Worm (Caenorhabditis elegans): ENCODE data around the gene F20C5.5.

ce11 chrIV:8792808-8793207, 23.4 kb upstream of the F20C5.5 start, which contains the start of gene C33D9.3:
- no peak for TF ChIP-seq unc-39 (tag; optimal IDR thresholded peaks at IDR 0.05)
- no peak for TF ChIP-seq lin-13 (GFP tag; optimal IDR thresholded peaks at IDR 0.05)
- no peak for TF ChIP-seq unc-62 (GFP tag; optimal IDR thresholded peaks at IDR 0.05)
- no peak for TF ChIP-seq nhr-11 (tag; optimal IDR thresholded peaks at IDR 0.05)
- no peak for TF ChIP-seq ceh-16 (tag; optimal IDR thresholded peaks at IDR 0.05)
- TF ChIP-seq nhr-25 (tag; optimal IDR thresholded peaks at IDR 0.05), result no peak
- TF ChIP-seq lin-39 (tag; optimal IDR thresholded peaks at IDR 0.05), result no peak
- no peak for TF ChIP-seq fos-1 (tag; optimal IDR thresholded peaks at IDR 0.05)
- TF ChIP-seq aly-2 (tag; optimal IDR thresholded peaks at IDR 0.05), result no peak
- TF ChIP-seq nhr-77 (tag; optimal IDR thresholded peaks at IDR 0.05), result no peak
- no peak for TF ChIP-seq unc-55 (GFP tag; optimal IDR thresholded peaks at IDR 0.05)
- TF ChIP-seq skn-1 (tag; optimal IDR thresholded peaks at IDR 0.05), result no peak
